Worm (Caenorhabditis elegans) whole organism, L3 larva: ENCODE measurements around the gene rbx-1.

Source experiments
- R02D3.7 ChIP-seq: fragments of 150-350 bp; optimal IDR thresholded peaks from 2 replicates; lab custom pipeline; 2014; ENCODE audit warnings: missing biosample characterization, missing genetic modification characterization
- ZK546.5 ChIP-seq: sonication (generic microtip); optimal IDR thresholded peaks from 2 replicates; lab custom pipeline; 2017; ENCODE audit warnings: missing biosample characterization, missing genetic modification characterization
- aly-2 ChIP-seq: fragments of 150-350 bp; optimal IDR thresholded peaks from 2 replicates; lab custom pipeline; 2014; ENCODE audit warnings: missing biosample characterization, missing genetic modification characterization
- ama-1 ChIP-seq: fragments of 150-350 bp; optimal IDR thresholded peaks from 2 replicates; lab custom pipeline; 2018
- ceh-28 ChIP-seq: fragments of 150-350 bp; optimal IDR thresholded peaks from 2 replicates; lab custom pipeline; 2014; ENCODE audit warnings: missing biosample characterization, missing genetic modification reagents, missing genetic modification characterization
- egl-27 ChIP-seq: sonication (generic microtip); optimal IDR thresholded peaks from 4 replicates; lab custom pipeline; 2017; ENCODE audit warnings: missing biosample characterization, missing genetic modification reagents, missing genetic modification characterization
- egl-5 ChIP-seq: fragments of 150-350 bp; optimal IDR thresholded peaks from 2 replicates; lab custom pipeline; 2017; ENCODE audit warnings: missing biosample characterization, missing genetic modification reagents, missing genetic modification characterization, inconsistent platforms
- elt-1 ChIP-seq: fragments of 150-350 bp; optimal IDR thresholded peaks from 2 replicates; lab custom pipeline; 2014; ENCODE audit warnings: missing biosample characterization, missing genetic modification characterization
- elt-2 ChIP-seq: sonication (generic microtip); optimal IDR thresholded peaks from 2 replicates; lab custom pipeline; 2016; ENCODE audit warnings: missing genetic modification reagents, mild to moderate bottlenecking, missing genetic modification characterization, missing compliant biosample characterization
- elt-3 ChIP-seq, 3 experiments: fragments of 150-350 bp in 1 of 3; sonication (generic microtip) in 2 of 3; optimal IDR thresholded peaks; 2 replicates in 2 of 3; 4 replicates in 1 of 3; lab custom pipeline; 2014 to 2017; ENCODE audit warnings: missing biosample characterization in 3 of 3, missing genetic modification characterization in 3 of 3
- eor-1 ChIP-seq, 2 experiments: fragments of 150-350 bp; optimal IDR thresholded peaks; 2 replicates each; lab custom pipeline; 2014 to 2018; ENCODE audit warnings: missing biosample characterization in 2 of 2, missing genetic modification characterization in 2 of 2
- fkh-10 ChIP-seq: sonication (generic microtip); optimal IDR thresholded peaks from 2 replicates; lab custom pipeline; 2017; ENCODE audit warnings: missing biosample characterization, missing genetic modification reagents, missing genetic modification characterization
- fos-1 ChIP-seq: fragments of 150-350 bp; optimal IDR thresholded peaks from 2 replicates; lab custom pipeline; 2014; ENCODE audit warnings: missing biosample characterization, missing genetic modification characterization
- hmg-11 ChIP-seq: sonication (generic microtip); optimal IDR thresholded peaks from 2 replicates; lab custom pipeline; 2016; ENCODE audit warnings: missing genetic modification characterization, missing compliant biosample characterization
- jun-1 ChIP-seq: fragments of 150-350 bp; optimal IDR thresholded peaks from 2 replicates; lab custom pipeline; 2014; ENCODE audit warnings: missing biosample characterization, missing genetic modification reagents, missing genetic modification characterization
- lin-15B ChIP-seq: fragments of 150-350 bp; optimal IDR thresholded peaks from 2 replicates; lab custom pipeline; 2014; ENCODE audit warnings: missing biosample characterization, missing genetic modification characterization
- lin-39 ChIP-seq: fragments of 150-350 bp; optimal IDR thresholded peaks from 2 replicates; lab custom pipeline; 2018; ENCODE audit warnings: missing biosample characterization, missing genetic modification reagents, missing genetic modification characterization
- mdl-1 ChIP-seq: fragments of 150-350 bp; optimal IDR thresholded peaks from 2 replicates; lab custom pipeline; 2014; ENCODE audit warnings: missing biosample characterization, missing genetic modification characterization
- mml-1 ChIP-seq: fragments of 150-350 bp; sonication (generic microtip); optimal IDR thresholded peaks from 3 replicates; lab custom pipeline; 2014; ENCODE audit warnings: missing biosample characterization, missing genetic modification characterization
- nfya-1 ChIP-seq: sonication (generic microtip); optimal IDR thresholded peaks from 2 replicates; lab custom pipeline; 2017; ENCODE audit warnings: missing genetic modification characterization, mild to moderate bottlenecking, missing compliant biosample characterization, antibody characterized with exemption, moderate library complexity; ENCODE audit not compliant: insufficient read depth
- nhr-11 ChIP-seq: fragments of 150-350 bp; optimal IDR thresholded peaks from 2 replicates; lab custom pipeline; 2014; ENCODE audit warnings: missing biosample characterization, missing genetic modification characterization
- nhr-12 ChIP-seq: fragments of 150-350 bp; optimal IDR thresholded peaks from 2 replicates; lab custom pipeline; 2014; ENCODE audit warnings: missing biosample characterization, missing genetic modification characterization
- nhr-237 ChIP-seq: fragments of 150-350 bp; optimal IDR thresholded peaks from 2 replicates; lab custom pipeline; 2014; ENCODE audit warnings: missing biosample characterization, missing genetic modification characterization
- nhr-25 ChIP-seq: sonication (generic microtip); optimal IDR thresholded peaks from 2 replicates; lab custom pipeline; 2017; ENCODE audit warnings: missing biosample characterization, missing genetic modification characterization
- nhr-28 ChIP-seq: fragments of 150-350 bp; optimal IDR thresholded peaks from 2 replicates; lab custom pipeline; 2014; ENCODE audit warnings: missing biosample characterization, missing genetic modification characterization
- nhr-43 ChIP-seq: sonication (generic microtip); optimal IDR thresholded peaks from 2 replicates; lab custom pipeline; 2016; ENCODE audit warnings: mild to moderate bottlenecking, missing genetic modification characterization, missing compliant biosample characterization; ENCODE audit not compliant: poor library complexity, severe bottlenecking
- nhr-67 ChIP-seq: fragments of 150-350 bp; optimal IDR thresholded peaks from 2 replicates; lab custom pipeline; 2014; ENCODE audit warnings: missing biosample characterization, missing genetic modification characterization
- nhr-76 ChIP-seq: fragments of 150-350 bp; sonication (generic microtip); optimal IDR thresholded peaks from 5 replicates; lab custom pipeline; 2014; ENCODE audit warnings: missing biosample characterization, missing genetic modification characterization
- nhr-77 ChIP-seq: fragments of 150-350 bp; optimal IDR thresholded peaks from 2 replicates; lab custom pipeline; 2014; ENCODE audit warnings: missing biosample characterization, missing genetic modification characterization
- pha-4 ChIP-seq: fragments of 150-350 bp; optimal IDR thresholded peaks from 2 replicates; lab custom pipeline; 2014; ENCODE audit warnings: missing biosample characterization, missing genetic modification reagents, missing genetic modification characterization
- pqm-1 ChIP-seq: fragments of 150-350 bp; optimal IDR thresholded peaks from 2 replicates; lab custom pipeline; 2017; ENCODE audit warnings: missing biosample characterization, missing genetic modification characterization, inconsistent platforms
- skn-1 ChIP-seq: fragments of 150-350 bp; optimal IDR thresholded peaks from 2 replicates; lab custom pipeline; 2014; ENCODE audit warnings: missing biosample characterization, missing genetic modification characterization
- snpc-4 ChIP-seq: fragments of 150-350 bp; optimal IDR thresholded peaks from 2 replicates; lab custom pipeline; 2014; ENCODE audit warnings: missing biosample characterization, missing genetic modification characterization
- tbx-2 ChIP-seq: sonication (generic microtip); optimal IDR thresholded peaks from 2 replicates; lab custom pipeline; 2016; ENCODE audit warnings: mild to moderate bottlenecking, missing genetic modification characterization, missing compliant biosample characterization
- unc-39 ChIP-seq: sonication (generic microtip); optimal IDR thresholded peaks from 4 replicates; lab custom pipeline; 2017; ENCODE audit warnings: missing biosample characterization, missing genetic modification characterization
- unc-62 ChIP-seq: fragments of 150-350 bp; sonication (generic microtip); optimal IDR thresholded peaks from 4 replicates; lab custom pipeline; 2014; ENCODE audit warnings: missing biosample characterization, missing genetic modification reagents, missing genetic modification characterization
- zag-1 ChIP-seq: fragments of 150-350 bp; optimal IDR thresholded peaks from 2 replicates; lab custom pipeline; 2014; ENCODE audit warnings: missing biosample characterization, missing genetic modification characterization
- ztf-11 ChIP-seq: fragments of 150-350 bp; optimal IDR thresholded peaks from 2 replicates; lab custom pipeline; 2014; ENCODE audit warnings: missing biosample characterization, missing genetic modification characterization
- ztf-4 ChIP-seq: fragments of 150-350 bp; optimal IDR thresholded peaks from 2 replicates; lab custom pipeline; 2014; ENCODE audit warnings: missing biosample characterization, missing genetic modification characterization

The rbx-1 gene

ce11 chrV:9709747-9710146, 19.4 kb upstream of the rbx-1 start, which contains the start of gene tag-120:
TSS of gene tag-120 (minus strand) at chrV:9709814.
- TF ChIP-seq elt-2 (tag; lab: Kevin White, UChicago) (peak; percentile 32), ceh-28 (tag; lab: Kevin White, UChicago) (no peak), elt-3 (tag; optimal IDR thresholded peaks at IDR 0.05; lab: Kevin White, UChicago) (no peak), eor-1 (tag; optimal IDR thresholded peaks at IDR 0.05; lab: Kevin White, UChicago) (no peak), pha-4 (tag; lab: Kevin White, UChicago) (peak; percentile 61), pqm-1 (peak; percentile 19), nhr-28 (tag; lab: Kevin White, UChicago) (no peak), fkh-10 (GFP tag; lab: Kevin White, UChicago) (no peak)

- TF ChIP-seq zag-1 (tag; lab: Kevin White, UChicago): no peak
Measured at ce11 chrV:9706592-9706991, 16.3 kb upstream of the rbx-1 start.

- TF ChIP-seq unc-62 (GFP tag; lab: Kevin White, UChicago) (no peak), pha-4 (tag; lab: Kevin White, UChicago) (peak; percentile 48), snpc-4 (peak; percentile 7), pqm-1 (no peak), ztf-11 (tag; lab: Kevin White, UChicago) (no peak), jun-1 (tag; lab: Kevin White, UChicago) (no peak), egl-5 (tag; lab: Kevin White, UChicago) (peak; percentile 59), tbx-2 (tag; lab: Kevin White, UChicago) (no peak), eor-1 (tag; optimal IDR thresholded peaks at IDR 0.05; lab: Kevin White, UChicago) (no peak), nfya-1 (tag; lab: Kevin White, UChicago) (peak; percentile 64), skn-1 (tag; lab: Kevin White, UChicago) (peak; percentile 62), nhr-237 (no peak), hmg-11 (peak; percentile 52), lin-15B (peak; percentile 32), nhr-11 (no peak), ZK546.5 (tag; lab: Kevin White, UChicago) (no peak), fos-1 (tag; lab: Kevin White, UChicago) (no peak), ama-1 (peak; percentile 24), elt-2 (tag; lab: Kevin White, UChicago) (no peak), egl-27 (tag; lab: Kevin White, UChicago) (no peak), nhr-25 (tag; lab: Kevin White, UChicago) (peak; percentile 65), nhr-12 (no peak), ztf-4 (tag; lab: Kevin White, UChicago) (no peak), mdl-1 (tag; lab: Kevin White, UChicago) (no peak), ceh-28 (tag; lab: Kevin White, UChicago) (peak; percentile 70), elt-1 (peak; percentile 13), R02D3.7 (tag; lab: Kevin White, UChicago) (no peak), nhr-77 (tag; lab: Kevin White, UChicago) (no peak), lin-39 (tag; lab: Kevin White, UChicago) (peak; percentile 80), unc-39 (no peak), mml-1 (tag; lab: Kevin White, UChicago) (no peak)
Measured at ce11 chrV:9704399-9704798, 14.1 kb upstream of the rbx-1 start.

ce11 chrV:9703549-9703948, 13.2 kb upstream of the rbx-1 start:
- TF ChIP-seq nhr-237 (no peak), snpc-4 (no peak), nhr-76 (tag; lab: Kevin White, UChicago) (no peak), unc-39 (no peak), ZK546.5 (tag; lab: Kevin White, UChicago) (no peak), unc-62 (GFP tag; lab: Kevin White, UChicago) (no peak), egl-5 (tag; lab: Kevin White, UChicago) (no peak), zag-1 (tag; lab: Kevin White, UChicago) (no peak), jun-1 (tag; lab: Kevin White, UChicago) (no peak), nhr-67 (tag; lab: Kevin White, UChicago) (no peak), lin-39 (tag; lab: Kevin White, UChicago) (no peak), egl-27 (tag; lab: Kevin White, UChicago) (no peak), ztf-11 (tag; lab: Kevin White, UChicago) (no peak), ama-1 (no peak), aly-2 (tag; lab: Kevin White, UChicago) (no peak), elt-3 (tag; optimal IDR thresholded peaks at IDR 0.05; lab: Kevin White, UChicago) (no peak), nhr-43 (tag; lab: Kevin White, UChicago) (no peak)
